Worm (Caenorhabditis elegans): ENCODE results near the gene srlf-22.

DNA sequence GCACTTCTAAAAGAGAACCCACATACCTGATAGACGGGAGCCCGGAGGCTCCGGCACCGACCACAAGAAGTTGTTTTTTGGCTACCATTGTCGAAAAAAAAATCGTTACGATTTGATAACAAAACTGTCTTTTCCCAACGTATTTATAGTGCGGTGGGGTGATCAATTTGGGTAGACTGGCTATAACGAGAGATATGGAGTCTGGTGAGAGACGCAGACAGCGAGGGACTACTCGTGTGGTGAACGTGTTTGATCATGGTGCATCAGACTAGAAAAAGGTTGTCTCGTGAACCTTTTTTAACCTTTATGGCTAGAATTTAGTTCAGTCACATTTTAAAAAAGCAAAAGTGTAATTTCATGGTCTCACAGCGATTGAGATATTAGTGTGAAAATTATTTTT lies 12.5 kb downstream of the srlf-22 start, which contains the start of gene fmo-5:
- TF ChIP-seq mab-5 (tag; optimal IDR thresholded peaks at IDR 0.05): no peak
- TF ChIP-seq egl-27 (tag; optimal IDR thresholded peaks at IDR 0.05): no peak
- no peak for TF ChIP-seq lin-13 (GFP tag; optimal IDR thresholded peaks at IDR 0.05)

Measured in whole organism, L2 larva.